Worm (Caenorhabditis elegans) whole organism, L4 larva: Measurements from ENCODE around the gene ZC266.1.

Source experiments
- D1046.2 ChIP-seq: fragments of 200-800 bp; sonication (Bioruptor generic); IDR thresholded peaks from 2 replicates; pipeline ENCODE4 v1.3.6; 2022; ENCODE audit warnings: missing genetic modification characterization, missing compliant biosample characterization
- F10B5.3 ChIP-seq: sonication (generic microtip); optimal IDR thresholded peaks from 2 replicates; lab custom pipeline; 2016; ENCODE audit warnings: mild to moderate bottlenecking, missing genetic modification characterization, missing compliant biosample characterization
- T26A8.4 ChIP-seq: fragments of 200-800 bp; sonication (Bioruptor generic); IDR thresholded peaks from 2 replicates; pipeline ENCODE4 v1.3.6; 2022; ENCODE audit warnings: missing genetic modification characterization, missing compliant biosample characterization
- Y75B8A.6 ChIP-seq: fragments of 200-800 bp; sonication (Bioruptor generic); IDR thresholded peaks from 2 replicates; pipeline ENCODE4 v1.3.6; 2022; ENCODE audit warnings: missing genetic modification reagents, missing genetic modification characterization, missing compliant biosample characterization
- ZK337.2 ChIP-seq: fragments of 200-800 bp; sonication (Bioruptor generic); IDR thresholded peaks from 2 replicates; pipeline ENCODE4 v1.3.6; 2022; ENCODE audit warnings: missing genetic modification reagents, missing genetic modification characterization, missing compliant biosample characterization
- ama-1 ChIP-seq: fragments of 150-350 bp; optimal IDR thresholded peaks from 2 replicates; lab custom pipeline; 2014; ENCODE audit warnings: inconsistent platforms, mixed read lengths
- ceh-62 ChIP-seq: sonication (generic microtip); optimal IDR thresholded peaks from 2 replicates; lab custom pipeline; 2017; ENCODE audit warnings: missing biosample characterization, missing genetic modification characterization
- ces-1 ChIP-seq: fragments of 150-350 bp; sonication (generic microtip); optimal IDR thresholded peaks from 4 replicates; lab custom pipeline; 2014; ENCODE audit warnings: missing biosample characterization, missing genetic modification reagents, missing genetic modification characterization
- daf-12 ChIP-seq: fragments of 150-350 bp; optimal IDR thresholded peaks from 2 replicates; lab custom pipeline; 2014; ENCODE audit warnings: missing biosample characterization, missing genetic modification reagents, missing genetic modification characterization
- daf-8 ChIP-seq: fragments of 200-800 bp; sonication (Bioruptor generic); IDR thresholded peaks from 2 replicates; pipeline ENCODE4 v1.3.6; 2022; ENCODE audit warnings: missing genetic modification characterization, missing compliant biosample characterization
- dpl-1 ChIP-seq: fragments of 150-350 bp; optimal IDR thresholded peaks from 2 replicates; lab custom pipeline; 2014; ENCODE audit warnings: missing biosample characterization, missing genetic modification reagents, missing genetic modification characterization
- egl-27 ChIP-seq: sonication (generic microtip); optimal IDR thresholded peaks from 3 replicates; lab custom pipeline; 2017; ENCODE audit warnings: missing biosample characterization, missing genetic modification reagents, missing genetic modification characterization
- hlh-11 ChIP-seq: fragments of 200-800 bp; sonication (Bioruptor generic); optimal IDR thresholded peaks from 2 replicates; lab custom pipeline; 2018; ENCODE audit warnings: mild to moderate bottlenecking, missing genetic modification characterization, missing compliant biosample characterization
- jun-1 ChIP-seq: fragments of 150-350 bp; optimal IDR thresholded peaks from 2 replicates; lab custom pipeline; 2014; ENCODE audit warnings: missing biosample characterization, missing genetic modification reagents, missing genetic modification characterization
- lin-15B ChIP-seq: fragments of 150-350 bp; sonication (generic microtip); optimal IDR thresholded peaks from 3 replicates; lab custom pipeline; 2014; ENCODE audit warnings: missing biosample characterization, missing genetic modification characterization
- lin-39 ChIP-seq: fragments of 150-350 bp; optimal IDR thresholded peaks from 2 replicates; lab custom pipeline; 2014; ENCODE audit warnings: missing biosample characterization, missing genetic modification reagents, missing genetic modification characterization
- lir-3 ChIP-seq: sonication (generic microtip); optimal IDR thresholded peaks from 2 replicates; lab custom pipeline; 2016; ENCODE audit warnings: mild to moderate bottlenecking, missing genetic modification characterization, missing compliant biosample characterization
- lsy-2 ChIP-seq, 2 experiments: fragments of 150-350 bp in 1 of 2; sonication (generic microtip) in 1 of 2; optimal IDR thresholded peaks; 2 replicates each; lab custom pipeline; 2014 to 2017; ENCODE audit warnings: missing biosample characterization in 2 of 2, missing genetic modification characterization in 2 of 2
- mdl-1 ChIP-seq, 2 experiments: fragments of 150-350 bp in 1 of 2; sonication (generic microtip) in 1 of 2; optimal IDR thresholded peaks; 2 replicates each; lab custom pipeline; 2014 to 2017; ENCODE audit warnings: missing biosample characterization in 2 of 2, missing genetic modification characterization in 2 of 2
- mep-1 ChIP-seq: fragments of 150-350 bp; sonication (generic microtip); optimal IDR thresholded peaks from 3 replicates; lab custom pipeline; 2014; ENCODE audit warnings: missing biosample characterization, missing genetic modification characterization
- mes-2 ChIP-seq: sonication (generic microtip); optimal IDR thresholded peaks from 2 replicates; lab custom pipeline; 2016; ENCODE audit warnings: missing genotype, mild to moderate bottlenecking, missing genetic modification characterization, missing compliant biosample characterization; ENCODE audit not compliant: poor library complexity, severe bottlenecking
- nhr-10 ChIP-seq: fragments of 150-350 bp; optimal IDR thresholded peaks from 2 replicates; lab custom pipeline; 2014; ENCODE audit warnings: missing biosample characterization, missing genetic modification characterization
- nhr-102 ChIP-seq: sonication (generic microtip); optimal IDR thresholded peaks from 2 replicates; lab custom pipeline; 2016; ENCODE audit warnings: mild to moderate bottlenecking, missing genetic modification characterization, moderate library complexity, missing compliant biosample characterization
- nhr-48 ChIP-seq: sonication (generic microtip); optimal IDR thresholded peaks from 2 replicates; lab custom pipeline; 2016; ENCODE audit warnings: mild to moderate bottlenecking, missing genetic modification characterization, missing compliant biosample characterization
- nhr-6 ChIP-seq: fragments of 150-350 bp; optimal IDR thresholded peaks from 2 replicates; lab custom pipeline; 2014; ENCODE audit warnings: missing biosample characterization, missing genetic modification characterization
- nhr-77 ChIP-seq: fragments of 150-350 bp; optimal IDR thresholded peaks from 2 replicates; lab custom pipeline; 2014; ENCODE audit warnings: missing biosample characterization, missing genetic modification characterization
- php-3 ChIP-seq: fragments of 200-800 bp; sonication (Bioruptor generic); IDR thresholded peaks from 2 replicates; pipeline ENCODE4 v1.3.6; 2022; ENCODE audit warnings: missing genetic modification reagents, missing genetic modification characterization, missing compliant biosample characterization
- saeg-2 ChIP-seq: fragments of 200-800 bp; sonication (Bioruptor generic); IDR thresholded peaks from 2 replicates; pipeline ENCODE4 v1.3.6; 2022; ENCODE audit warnings: missing genetic modification reagents, missing genetic modification characterization, missing compliant biosample characterization
- sdz-12 ChIP-seq: fragments of 200-800 bp; sonication (Bioruptor generic); optimal IDR thresholded peaks from 2 replicates; lab custom pipeline; 2018; ENCODE audit warnings: mild to moderate bottlenecking, missing genetic modification characterization, missing compliant biosample characterization
- set-16 ChIP-seq: fragments of 200-800 bp; sonication (Bioruptor generic); IDR thresholded peaks from 2 replicates; pipeline ENCODE4 v1.3.6; 2022; ENCODE audit warnings: missing genetic modification reagents, missing genetic modification characterization, missing compliant biosample characterization
- snpc-1.2 ChIP-seq: fragments of 200-800 bp; sonication (Bioruptor generic); IDR thresholded peaks from 2 replicates; pipeline ENCODE4 v1.3.6; 2022; ENCODE audit warnings: missing genetic modification reagents, missing genetic modification characterization, missing compliant biosample characterization
- unc-62 ChIP-seq, 3 experiments: fragments of 150-350 bp in 1 of 3; sonication (generic microtip); optimal IDR thresholded peaks in 2 of 3; peaks in 1 of 3; 1 replicate in 1 of 3; 2 replicates in 2 of 3; lab custom pipeline; 2014 to 2017; ENCODE audit warnings: missing biosample characterization in 3 of 3, missing genetic modification characterization in 3 of 3, missing genetic modification reagents in 3 of 3, missing genotype in 1 of 3
- zag-1 ChIP-seq: fragments of 150-350 bp; optimal IDR thresholded peaks from 2 replicates; lab custom pipeline; 2014; ENCODE audit warnings: missing biosample characterization, missing genetic modification characterization
- zip-11 ChIP-seq: fragments of 200-800 bp; sonication (Bioruptor generic); IDR thresholded peaks from 2 replicates; pipeline ENCODE4 v1.3.6; 2022; ENCODE audit warnings: missing genetic modification characterization, missing compliant biosample characterization
- zip-2 ChIP-seq: fragments of 150-350 bp; optimal IDR thresholded peaks from 2 replicates; lab custom pipeline; 2014; ENCODE audit warnings: missing biosample characterization, missing genetic modification characterization

The ZC266.1 gene

ce11 chrV:4692382-4693281 is 7.5 kb downstream of the ZC266.1 start, which contains the start of gene cpg-8:
Gene cpg-8, minus strand, starts transcription at chrV:4692432.
- peak in 1 of 2 experiments; percentile 4 for TF ChIP-seq unc-62 (GFP tag; optimal IDR thresholded peaks at IDR 0.05 in 1 of 2; lab: Kevin White, UChicago)
- no peak for TF ChIP-seq unc-62 (tag; optimal IDR thresholded peaks at IDR 0.05; lab: Kevin White, UChicago)
- no peak for TF ChIP-seq zag-1 (tag; lab: Kevin White, UChicago)
- TF ChIP-seq zip-11 (GFP tag; lab: Robert Waterston, UW), result no peak
- no peak for TF ChIP-seq jun-1 (tag; lab: Kevin White, UChicago)
- TF ChIP-seq dpl-1, result peak; percentile 12
- TF ChIP-seq ceh-62 (tag; lab: Kevin White, UChicago), result no peak

DNA sequence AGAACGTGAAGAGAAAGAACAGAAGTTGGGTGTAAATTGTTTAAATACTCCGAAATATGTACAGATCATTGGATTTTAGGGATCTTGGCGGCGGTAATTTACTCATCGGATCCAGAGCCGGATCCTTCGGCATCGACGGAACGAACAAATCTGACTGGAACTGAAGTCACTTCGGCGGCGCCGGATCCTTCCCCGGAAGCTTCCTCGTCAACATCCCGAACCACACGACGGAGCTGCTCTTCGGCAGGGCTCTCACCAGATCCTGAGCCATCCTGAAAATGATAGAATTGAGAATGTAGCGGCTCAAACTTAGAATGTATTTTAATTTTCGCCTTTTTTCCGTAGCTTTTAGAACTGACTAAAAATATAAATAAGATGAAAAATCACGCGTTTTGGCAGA is 8.4 kb downstream of the ZC266.1 start:
- no peak for TF ChIP-seq T26A8.4 (GFP tag; lab: Robert Waterston, UW)
- peak; percentile 70; the same call in 1 of the 2 replicates for TF ChIP-seq set-16 (GFP tag; lab: Robert Waterston, UW)
- peak in 1 of 2 experiments; percentile 88 for TF ChIP-seq unc-62 (GFP tag; optimal IDR thresholded peaks at IDR 0.05 in 1 of 2; lab: Kevin White, UChicago)
- TF ChIP-seq unc-62 (tag; optimal IDR thresholded peaks at IDR 0.05; lab: Kevin White, UChicago), result no peak
- TF ChIP-seq mep-1 (tag; lab: Kevin White, UChicago), result no peak

- no peak for TF ChIP-seq snpc-1.2
- TF ChIP-seq nhr-77 (tag; lab: Kevin White, UChicago), result no peak
- TF ChIP-seq nhr-10 (tag; lab: Kevin White, UChicago), result no peak
- TF ChIP-seq ceh-62 (tag; lab: Kevin White, UChicago), result no peak
- no peak for TF ChIP-seq nhr-6 (tag; lab: Kevin White, UChicago)
- no peak for TF ChIP-seq F10B5.3 (tag; lab: Kevin White, UChicago)
- no peak for TF ChIP-seq lir-3 (tag; lab: Kevin White, UChicago)
- TF ChIP-seq zip-2, result no peak
- no peak for TF ChIP-seq hlh-11
- TF ChIP-seq lin-39 (tag; lab: Kevin White, UChicago), result no peak
- no peak for TF ChIP-seq ZK337.2 (GFP tag; lab: Robert Waterston, UW)
- no peak for TF ChIP-seq daf-8 (GFP tag; lab: Robert Waterston, UW)
- no peak for TF ChIP-seq lin-15B (tag; lab: Kevin White, UChicago)
- no peak for TF ChIP-seq Y75B8A.6 (GFP tag; lab: Robert Waterston, UW)
- no peak for TF ChIP-seq dpl-1
- no peak for TF ChIP-seq php-3
- 0 out of 2 replicates have a peak, but pooled peaks have one; percentile 30 for TF ChIP-seq saeg-2 (GFP tag; lab: Robert Waterston, UW)
- no peak for TF ChIP-seq daf-12 (tag; lab: Kevin White, UChicago)
- TF ChIP-seq egl-27 (tag; lab: Kevin White, UChicago), result no peak
- TF ChIP-seq ces-1 (GFP tag; lab: Kevin White, UChicago), result no peak
- TF ChIP-seq D1046.2 (GFP tag; lab: Robert Waterston, UW), result no peak
- peak; percentile 72 for TF ChIP-seq sdz-12 (GFP tag; lab: Kevin White, UChicago)
- TF ChIP-seq nhr-48, result no peak
- peak; percentile 11 for TF ChIP-seq nhr-102 (tag; lab: Kevin White, UChicago)
- no peak for TF ChIP-seq set-16 (GFP tag; lab: Robert Waterston, UW)
- no peak for TF ChIP-seq mdl-1 (tag; optimal IDR thresholded peaks at IDR 0.05; lab: Kevin White, UChicago)
- TF ChIP-seq T26A8.4 (GFP tag; lab: Robert Waterston, UW), result peak; percentile 30; the same call in 1 of the 2 replicates
- no peak for TF ChIP-seq mes-2 (tag; lab: Kevin White, UChicago)
- TF ChIP-seq lsy-2 (tag; optimal IDR thresholded peaks at IDR 0.05; lab: Kevin White, UChicago), result peak in 1 of 2 experiments; percentile 14
- TF ChIP-seq ama-1 (lab: Kevin White, UChicago), result peak; percentile 42
These were observed 10.9 kb downstream of the ZC266.1 start, which contains the start of gene K03B4.1 for ce11 chrV:4689234-4689633. Gene K03B4.1, plus strand, starts transcription at chrV:4689330.
